Worm (Caenorhabditis elegans): ENCODE results near the gene fcho-1.

DNA sequence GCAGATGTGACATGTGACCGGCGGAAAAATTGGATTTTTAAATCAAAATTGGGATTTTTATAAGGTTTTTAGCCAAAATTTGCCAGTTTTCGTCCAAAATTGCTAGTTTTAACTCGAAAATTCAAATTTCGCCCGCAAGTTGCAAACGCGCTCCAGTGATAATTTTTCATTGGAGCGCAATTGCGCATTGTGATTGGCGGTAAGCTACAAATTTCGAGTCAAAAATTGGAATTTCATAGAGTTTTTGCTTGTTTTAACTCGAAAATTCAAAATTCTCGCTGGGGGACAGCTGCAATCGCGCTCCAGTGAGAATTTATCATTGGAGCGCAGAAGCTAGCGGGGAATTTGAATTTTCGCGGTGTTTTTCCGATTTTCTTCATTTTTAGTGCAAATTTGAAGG, 59.0 kb downstream of the fcho-1 start:
- TF ChIP-seq lin-13 (GFP tag; optimal IDR thresholded peaks at IDR 0.05) = no peak
- no peak for TF ChIP-seq dmd-4 (tag; optimal IDR thresholded peaks at IDR 0.05)

Measured in whole organism, L2 larva.